Fruit fly (Drosophila melanogaster) whole organism, embryonic: Measurements from ENCODE around the gene CG7879.

Experiments used
- CG17186 ChIP-seq: fragments of 200-800 bp; sonication (Bioruptor generic); optimal IDR thresholded peaks from 3 replicates; lab custom pipeline; 2017; ENCODE audit warnings: missing biosample characterization, missing genetic modification reagents, missing genetic modification characterization
- HLHmδ ChIP-seq: fragments of 200-800 bp; sonication (Bioruptor generic); optimal IDR thresholded peaks from 2 replicates; lab custom pipeline; 2018; ENCODE audit warnings: missing biosample characterization, mild to moderate bottlenecking, missing genetic modification characterization, moderate library complexity

DNA sequence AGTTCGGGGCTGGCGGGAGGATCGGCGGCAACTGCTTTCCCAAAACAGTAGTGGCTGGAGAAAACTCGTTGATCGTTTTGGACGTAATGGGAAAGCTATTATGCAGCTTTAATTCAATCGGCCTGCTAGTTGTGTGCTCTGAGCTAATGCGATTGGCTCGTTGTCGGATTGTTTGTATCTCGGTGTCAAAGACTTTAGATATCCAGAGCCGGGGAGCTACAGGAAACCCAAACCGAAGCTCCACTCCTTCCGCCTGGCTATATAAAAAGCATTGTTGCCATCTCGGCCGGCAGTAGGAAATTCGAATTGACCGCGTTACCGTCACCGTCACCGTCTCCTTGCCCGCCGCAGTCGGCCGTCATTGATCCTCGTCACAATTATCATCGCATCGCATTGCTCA, 3.3 kb downstream of the CG7879 start, which contains the start of gene CG12003:
- TF ChIP-seq HLHmδ (GFP tag; lab: Kevin White, UChicago) (no peak), CG17186 (no peak)
